Fruit fly (Drosophila melanogaster): ENCODE data around the gene Nt5a.

The Nt5a gene

dm6 chr3L:1265423-1266002, 41.7 kb downstream of the Nt5a start (continued):
- TF ChIP-seq nom (GFP tag; optimal IDR thresholded peaks at IDR 0.05) (peak; percentile 26), Lim3 (GFP tag; IDR thresholded peaks at IDR 0.05) (no peak), Nf-YC (tag; optimal IDR thresholded peaks at IDR 0.05) (no peak), H2.0 (GFP tag; IDR thresholded peaks at IDR 0.05) (no peak), CG13287 (GFP tag; IDR thresholded peaks at IDR 0.05; ENCODE audit: partially characterized antibody) (no peak), CG11560 (tag; IDR thresholded peaks at IDR 0.05) (no peak), CG14050 (GFP tag; IDR thresholded peaks at IDR 0.05) (no peak), CG2120 (GFP tag; optimal IDR thresholded peaks at IDR 0.05) (no peak), CrebB (tag; optimal IDR thresholded peaks at IDR 0.05) (no peak), CG16813 (GFP tag; IDR thresholded peaks at IDR 0.05; ENCODE audit: partially characterized antibody) (no peak), disco-r (GFP tag; optimal IDR thresholded peaks at IDR 0.05) (no peak), Eip74EF (GFP tag; optimal IDR thresholded peaks at IDR 0.05) (peak in 1 of 2 experiments; percentile 73), org-1 (GFP tag; optimal IDR thresholded peaks at IDR 0.05) (no peak), pho (GFP tag; optimal IDR thresholded peaks at IDR 0.05) (no peak), maf-S (GFP tag; optimal IDR thresholded peaks at IDR 0.05) (no peak), ase (GFP tag; IDR thresholded peaks at IDR 0.05) (no peak), CG30403 (GFP tag; optimal IDR thresholded peaks at IDR 0.05) (no peak), Pdp1 (GFP tag; optimal IDR thresholded peaks at IDR 0.05) (no peak), CG12071 (GFP tag; optimal IDR thresholded peaks at IDR 0.05) (no peak), CG3995 (GFP tag; optimal IDR thresholded peaks at IDR 0.05) (no peak), her (GFP tag; optimal IDR thresholded peaks at IDR 0.05) (no peak), CG13624 (GFP tag; optimal IDR thresholded peaks at IDR 0.05) (no peak), stc (GFP tag; IDR thresholded peaks at IDR 0.05) (no peak), Scr (GFP tag; IDR thresholded peaks at IDR 0.05; ENCODE audit: partially characterized antibody) (no peak), Deaf1 (tag; optimal IDR thresholded peaks at IDR 0.05) (peak; percentile 84), ac (GFP tag; optimal IDR thresholded peaks at IDR 0.05) (no peak), HmgD (GFP tag; optimal IDR thresholded peaks at IDR 0.05) (no peak), Jarid2 (GFP tag; optimal IDR thresholded peaks at IDR 0.05) (peak; percentile 52), salm (tag; optimal IDR thresholded peaks at IDR 0.05) (no peak), Gsc (GFP tag; IDR thresholded peaks at IDR 0.05) (no peak), C15 (GFP tag; IDR thresholded peaks at IDR 0.05) (no peak), zen2 (GFP tag; IDR thresholded peaks at IDR 0.05; ENCODE audit: partially characterized antibody) (no peak), Neu2 (GFP tag; optimal IDR thresholded peaks at IDR 0.05; ENCODE audit: borderline replicate concordance) (no peak), chm (GFP tag; IDR thresholded peaks at IDR 0.05) (no peak), Atf-2 (GFP tag; optimal IDR thresholded peaks at IDR 0.05) (no peak), grn (GFP tag; optimal IDR thresholded peaks at IDR 0.05) (peak; percentile 44), cato (GFP tag; optimal IDR thresholded peaks at IDR 0.05; ENCODE audit: borderline replicate concordance) (no peak), CG11723 (GFP tag; optimal IDR thresholded peaks at IDR 0.05) (no peak), CG4707 (GFP tag; optimal IDR thresholded peaks at IDR 0.05) (no peak), CG16863 (GFP tag; optimal IDR thresholded peaks at IDR 0.05) (no peak), CG4617 (GFP tag; optimal IDR thresholded peaks at IDR 0.05; ENCODE audit: borderline replicate concordance) (no peak), Spps (tag; optimal IDR thresholded peaks at IDR 0.05) (no peak), z (GFP tag; IDR thresholded peaks at IDR 0.05) (peak; percentile 88), CG18476 (GFP tag; optimal IDR thresholded peaks at IDR 0.05) (no peak), CG18619 (GFP tag; optimal IDR thresholded peaks at IDR 0.05) (no peak), Oaz (GFP tag; IDR thresholded peaks at IDR 0.05) (no peak), sens (GFP tag) (peak; percentile 28), Bdp1 (GFP tag; optimal IDR thresholded peaks at IDR 0.05) (no peak), gfzf (GFP tag; optimal IDR thresholded peaks at IDR 0.05) (no peak), CG34224 (GFP tag; IDR thresholded peaks at IDR 0.05; ENCODE audit: partially characterized antibody) (no peak), Mad (GFP tag; optimal IDR thresholded peaks at IDR 0.05) (no peak)
